Fruit fly (Drosophila melanogaster): ENCODE results near the gene Sdr.

- TF ChIP-seq Sox102F (GFP tag; optimal IDR thresholded peaks at IDR 0.05) = no peak
- no peak for TF ChIP-seq Lpt (GFP tag; optimal IDR thresholded peaks at IDR 0.05)
- no peak for TF ChIP-seq CG1621 (tag; optimal IDR thresholded peaks at IDR 0.05)
- no peak for TF ChIP-seq acj6 (GFP tag; optimal IDR thresholded peaks at IDR 0.05)
- no peak for TF ChIP-seq CG15336 (GFP tag; IDR thresholded peaks at IDR 0.05)
- no peak for TF ChIP-seq net (GFP tag; optimal IDR thresholded peaks at IDR 0.05)
- TF ChIP-seq OdsH (GFP tag; optimal IDR thresholded peaks at IDR 0.05) = no peak
- TF ChIP-seq ss (GFP tag; optimal IDR thresholded peaks at IDR 0.05) = no peak
- TF ChIP-seq Sox14 (GFP tag; optimal IDR thresholded peaks at IDR 0.05) = no peak
- TF ChIP-seq CG8119 (GFP tag; IDR thresholded peaks at IDR 0.05) = no peak
- no peak for TF ChIP-seq Hr4 (GFP tag; optimal IDR thresholded peaks at IDR 0.05)
- no peak for TF ChIP-seq topi (GFP tag; optimal IDR thresholded peaks at IDR 0.05)
- no peak for TF ChIP-seq CG34406 (GFP tag; optimal IDR thresholded peaks at IDR 0.05)
Observed at dm6 chr3R:14880861-14881260, 37.6 kb upstream of the Sdr start.

Measured in whole organism, prepupa.